Worm (Caenorhabditis elegans) whole organism, L2 larva: ENCODE measurements around the gene C17A2.2.
A peak's percentile ranks its signal among the peaks of the same experiment; 100 is the strongest.

Source experiments
- C34F6.9 ChIP-seq: fragments of 150-350 bp; optimal IDR thresholded peaks from 2 replicates; lab custom pipeline; 2014; ENCODE audit warnings: missing biosample characterization, missing genetic modification characterization
- F13H6.1 ChIP-seq: sonication (generic microtip); optimal IDR thresholded peaks from 2 replicates; lab custom pipeline; 2016; ENCODE audit warnings: missing genetic modification characterization, missing compliant biosample characterization
- R02D3.7 ChIP-seq: fragments of 150-350 bp; optimal IDR thresholded peaks from 2 replicates; lab custom pipeline; 2014; ENCODE audit warnings: missing biosample characterization, missing genetic modification characterization
- Y55F3AM.14 ChIP-seq: fragments of 200-800 bp; sonication (Bioruptor generic); optimal IDR thresholded peaks from 2 replicates; lab custom pipeline; 2018; ENCODE audit warnings: mild to moderate bottlenecking, missing genetic modification characterization, missing compliant biosample characterization
- ZK546.5 ChIP-seq: sonication (generic microtip); optimal IDR thresholded peaks from 2 replicates; lab custom pipeline; 2017; ENCODE audit warnings: missing biosample characterization, missing genetic modification characterization
- alr-1 ChIP-seq: fragments of 150-350 bp; optimal IDR thresholded peaks from 2 replicates; lab custom pipeline; 2014; ENCODE audit warnings: missing biosample characterization, missing genetic modification characterization
- aly-2 ChIP-seq: fragments of 150-350 bp; optimal IDR thresholded peaks from 2 replicates; lab custom pipeline; 2014; ENCODE audit warnings: missing biosample characterization, missing genetic modification characterization
- ama-1 ChIP-seq: fragments of 150-350 bp; optimal IDR thresholded peaks from 2 replicates; lab custom pipeline; 2018; ENCODE audit warnings: inconsistent platforms
- blmp-1 ChIP-seq: sonication (generic microtip); optimal IDR thresholded peaks from 2 replicates; lab custom pipeline; 2017; ENCODE audit warnings: missing genetic modification characterization, mild to moderate bottlenecking, missing compliant biosample characterization, antibody characterized with exemption, moderate library complexity; ENCODE audit not compliant: insufficient read depth
- ceh-16 ChIP-seq: fragments of 150-350 bp; optimal IDR thresholded peaks from 2 replicates; lab custom pipeline; 2014; ENCODE audit warnings: missing biosample characterization, missing genetic modification characterization
- ceh-82 ChIP-seq: fragments of 150-350 bp; optimal IDR thresholded peaks from 2 replicates; lab custom pipeline; 2014; ENCODE audit warnings: missing biosample characterization, missing genetic modification characterization
- crh-2 ChIP-seq: sonication (generic microtip); optimal IDR thresholded peaks from 2 replicates; lab custom pipeline; 2017; ENCODE audit warnings: missing biosample characterization, missing genetic modification characterization
- dmd-4 ChIP-seq: sonication (generic microtip); optimal IDR thresholded peaks from 2 replicates; lab custom pipeline; 2017; ENCODE audit warnings: missing biosample characterization, missing genetic modification characterization
- egl-27 ChIP-seq: sonication (generic microtip); optimal IDR thresholded peaks from 3 replicates; lab custom pipeline; 2017; ENCODE audit warnings: missing biosample characterization, missing genetic modification reagents, missing genetic modification characterization
- elt-1 ChIP-seq: fragments of 150-350 bp; optimal IDR thresholded peaks from 2 replicates; lab custom pipeline; 2014; ENCODE audit warnings: missing biosample characterization, missing genetic modification characterization
- elt-3 ChIP-seq: sonication (generic microtip); optimal IDR thresholded peaks from 2 replicates; lab custom pipeline; 2017; ENCODE audit warnings: missing biosample characterization, missing genetic modification characterization
- fos-1 ChIP-seq: fragments of 150-350 bp; optimal IDR thresholded peaks from 2 replicates; lab custom pipeline; 2014; ENCODE audit warnings: missing biosample characterization, missing genetic modification characterization
- gmeb-1 ChIP-seq: fragments of 150-350 bp; optimal IDR thresholded peaks from 2 replicates; lab custom pipeline; 2014; ENCODE audit warnings: missing biosample characterization, missing genetic modification characterization
- lin-11 ChIP-seq: fragments of 150-350 bp; sonication (generic microtip); optimal IDR thresholded peaks from 2 replicates; lab custom pipeline; 2014; ENCODE audit warnings: missing biosample characterization, missing genetic modification characterization, inconsistent platforms, mixed read lengths
- lin-13 ChIP-seq: fragments of 150-350 bp; optimal IDR thresholded peaks from 2 replicates; lab custom pipeline; 2014; ENCODE audit warnings: missing biosample characterization, missing genetic modification reagents, missing genetic modification characterization
- lin-39 ChIP-seq: fragments of 150-350 bp; optimal IDR thresholded peaks from 2 replicates; lab custom pipeline; 2014; ENCODE audit warnings: missing biosample characterization, missing genetic modification reagents, missing genetic modification characterization
- lsy-2 ChIP-seq, 2 experiments: fragments of 150-350 bp in 1 of 2; sonication (generic microtip) in 1 of 2; optimal IDR thresholded peaks; 2 replicates each; lab custom pipeline; 2014 to 2017; ENCODE audit warnings: missing biosample characterization in 2 of 2, missing genetic modification characterization in 2 of 2
- mab-5 ChIP-seq: fragments of 150-350 bp; optimal IDR thresholded peaks from 2 replicates; lab custom pipeline; 2014; ENCODE audit warnings: missing biosample characterization, missing genetic modification characterization
- mbf-1 ChIP-seq: sonication (generic microtip); optimal IDR thresholded peaks from 2 replicates; lab custom pipeline; 2017; ENCODE audit warnings: missing biosample characterization, missing genetic modification characterization
- mdl-1 ChIP-seq, 2 experiments: fragments of 150-350 bp in 1 of 2; sonication (generic microtip) in 1 of 2; optimal IDR thresholded peaks; 2 replicates each; lab custom pipeline; 2017; ENCODE audit warnings: missing biosample characterization in 2 of 2, missing genetic modification characterization in 2 of 2
- nhr-10 ChIP-seq: sonication (generic microtip); optimal IDR thresholded peaks from 2 replicates; lab custom pipeline; 2017; ENCODE audit warnings: missing biosample characterization, missing genetic modification characterization
- nhr-11 ChIP-seq: fragments of 150-350 bp; optimal IDR thresholded peaks from 2 replicates; lab custom pipeline; 2014; ENCODE audit warnings: missing biosample characterization, missing genetic modification characterization
- nhr-12 ChIP-seq: fragments of 150-350 bp; optimal IDR thresholded peaks from 2 replicates; lab custom pipeline; 2014; ENCODE audit warnings: missing biosample characterization, missing genetic modification characterization
- nhr-129 ChIP-seq: fragments of 150-350 bp; optimal IDR thresholded peaks from 2 replicates; lab custom pipeline; 2014; ENCODE audit warnings: missing biosample characterization, missing genetic modification characterization
- nhr-21 ChIP-seq: fragments of 150-350 bp; optimal IDR thresholded peaks from 2 replicates; lab custom pipeline; 2014; ENCODE audit warnings: missing biosample characterization, missing genetic modification characterization
- nhr-23 ChIP-seq: fragments of 150-350 bp; optimal IDR thresholded peaks from 2 replicates; lab custom pipeline; 2014; ENCODE audit warnings: missing biosample characterization, missing genetic modification reagents, missing genetic modification characterization
- nhr-237 ChIP-seq: fragments of 150-350 bp; optimal IDR thresholded peaks from 2 replicates; lab custom pipeline; 2014; ENCODE audit warnings: missing biosample characterization, missing genetic modification characterization
- nhr-25 ChIP-seq: fragments of 150-350 bp; sonication (generic microtip); optimal IDR thresholded peaks from 3 replicates; lab custom pipeline; 2014; ENCODE audit warnings: missing biosample characterization, missing genetic modification characterization
- nhr-6 ChIP-seq: fragments of 150-350 bp; optimal IDR thresholded peaks from 2 replicates; lab custom pipeline; 2014; ENCODE audit warnings: missing biosample characterization, missing genetic modification characterization
- nhr-77 ChIP-seq: fragments of 150-350 bp; optimal IDR thresholded peaks from 2 replicates; lab custom pipeline; 2014; ENCODE audit warnings: missing biosample characterization, missing genetic modification characterization
- peb-1 ChIP-seq: fragments of 150-350 bp; optimal IDR thresholded peaks from 2 replicates; lab custom pipeline; 2014; ENCODE audit warnings: missing biosample characterization, missing genetic modification characterization
- sem-4 ChIP-seq: fragments of 150-350 bp; optimal IDR thresholded peaks from 2 replicates; lab custom pipeline; 2014; ENCODE audit warnings: missing biosample characterization, missing genetic modification reagents, missing genetic modification characterization
- skn-1 ChIP-seq: sonication (generic microtip); optimal IDR thresholded peaks from 2 replicates; lab custom pipeline; 2017; ENCODE audit warnings: missing biosample characterization, missing genetic modification characterization
- sma-3 ChIP-seq: sonication (generic microtip); optimal IDR thresholded peaks from 2 replicates; lab custom pipeline; 2016; ENCODE audit warnings: missing genetic modification reagents, missing genetic modification characterization, missing compliant biosample characterization
- sma-9 ChIP-seq, 2 experiments: fragments of 150-350 bp in 1 of 2; sonication (generic microtip) in 1 of 2; optimal IDR thresholded peaks; 2 replicates each; lab custom pipeline; 2014 to 2016; ENCODE audit warnings: missing genetic modification characterization in 2 of 2, mild to moderate bottlenecking in 1 of 2, missing biosample characterization in 1 of 2, missing compliant biosample characterization in 1 of 2, missing genetic modification reagents in 1 of 2, moderate library complexity in 1 of 2
- snpc-4 ChIP-seq: fragments of 150-350 bp; optimal IDR thresholded peaks from 2 replicates; lab custom pipeline; 2014; ENCODE audit warnings: missing biosample characterization, missing genetic modification characterization
- unc-39 ChIP-seq: fragments of 150-350 bp; optimal IDR thresholded peaks from 2 replicates; lab custom pipeline; 2014; ENCODE audit warnings: missing biosample characterization, missing genetic modification characterization
- unc-55 ChIP-seq: fragments of 150-350 bp; sonication (generic microtip); optimal IDR thresholded peaks from 3 replicates; lab custom pipeline; 2014; ENCODE audit warnings: missing biosample characterization, missing genetic modification reagents, missing genetic modification characterization
- unc-62 ChIP-seq: fragments of 150-350 bp; optimal IDR thresholded peaks from 2 replicates; lab custom pipeline; 2014; ENCODE audit warnings: missing biosample characterization, missing genetic modification reagents, missing genetic modification characterization
- zag-1 ChIP-seq: fragments of 150-350 bp; optimal IDR thresholded peaks from 2 replicates; lab custom pipeline; 2014; ENCODE audit warnings: missing biosample characterization, missing genetic modification characterization
- ztf-1 ChIP-seq: fragments of 200-800 bp; sonication (Bioruptor generic); conservative IDR thresholded peaks from 2 replicates; pipeline ENCODE4 v1.3.6; 2022; ENCODE audit warnings: missing genetic modification characterization, missing compliant biosample characterization
- ztf-11 ChIP-seq: sonication (generic microtip); optimal IDR thresholded peaks from 2 replicates; lab custom pipeline; 2017; ENCODE audit warnings: missing biosample characterization, missing genetic modification characterization
- ztf-4 ChIP-seq: fragments of 150-350 bp; optimal IDR thresholded peaks from 2 replicates; lab custom pipeline; 2014; ENCODE audit warnings: missing biosample characterization, missing genetic modification characterization

The C17A2.2 gene

DNA sequence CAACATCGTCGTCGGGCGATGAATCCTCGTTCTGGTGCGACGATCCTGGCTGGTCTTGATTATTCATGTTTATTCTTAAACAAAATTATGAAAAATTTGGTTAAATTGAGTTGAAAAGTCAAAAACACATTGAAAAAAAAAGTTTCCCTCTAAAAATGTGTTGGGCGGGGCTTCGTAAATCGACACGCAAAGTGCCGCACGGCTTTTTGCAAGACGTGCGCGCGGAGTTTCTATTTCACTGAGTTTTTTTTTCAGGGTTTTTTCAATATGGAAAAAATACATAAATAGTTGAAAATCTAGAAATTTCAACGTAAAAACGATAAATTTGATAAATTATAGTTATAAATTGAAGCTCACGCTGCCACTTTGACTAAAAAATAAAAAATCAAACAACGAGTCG is 38.0 kb upstream of the C17A2.2 start, which contains the start of gene F54D10.5:
F54D10.5 (minus strand) TSS at position 74 of the 400 bp plus-strand sequence.
- TF ChIP-seq unc-55 (GFP tag; lab: Kevin White, UChicago) (peak; percentile 87), blmp-1 (tag; lab: Kevin White, UChicago) (no peak), sma-3 (GFP tag; lab: Kevin White, UChicago) (peak; percentile 82), nhr-10 (tag; lab: Kevin White, UChicago) (peak; percentile 4), lin-13 (peak; percentile 84), elt-3 (tag; lab: Kevin White, UChicago) (no peak), sem-4 (tag; lab: Kevin White, UChicago) (peak; percentile 74), ceh-82 (tag; lab: Kevin White, UChicago) (no peak), gmeb-1 (tag; lab: Kevin White, UChicago) (peak; percentile 95), nhr-6 (tag; lab: Kevin White, UChicago) (no peak), ama-1 (lab: Kevin White, UChicago) (no peak), elt-1 (tag; lab: Kevin White, UChicago) (no peak), ztf-11 (tag; lab: Kevin White, UChicago) (no peak), nhr-25 (tag; lab: Kevin White, UChicago) (no peak), nhr-23 (tag; lab: Kevin White, UChicago) (no peak), nhr-237 (peak; percentile 22), snpc-4 (tag; lab: Kevin White, UChicago) (peak; percentile 38), sma-9 (GFP tag; optimal IDR thresholded peaks at IDR 0.05; lab: Kevin White, UChicago) (peak; percentile 84), sma-9 (tag; optimal IDR thresholded peaks at IDR 0.05; lab: Kevin White, UChicago) (no peak), mbf-1 (tag; lab: Kevin White, UChicago) (no peak), unc-39 (tag; lab: Kevin White, UChicago) (no peak), crh-2 (tag; lab: Kevin White, UChicago) (peak; percentile 83), ztf-4 (tag; lab: Kevin White, UChicago) (no peak), nhr-12 (tag; lab: Kevin White, UChicago) (no peak), zag-1 (tag; lab: Kevin White, UChicago) (peak; percentile 9), unc-62 (GFP tag; lab: Kevin White, UChicago) (no peak), mdl-1 (tag; optimal IDR thresholded peaks at IDR 0.05; lab: Kevin White, UChicago) (no peak), F13H6.1 (peak; percentile 75), alr-1 (tag; lab: Kevin White, UChicago) (no peak), peb-1 (tag; lab: Kevin White, UChicago) (no peak), C34F6.9 (tag; lab: Kevin White, UChicago) (peak; percentile 67), dmd-4 (tag; lab: Kevin White, UChicago) (no peak), ceh-16 (peak; percentile 1), ztf-1 (GFP tag; lab: Robert Waterston, UW) (no peak), nhr-21 (no peak), skn-1 (tag; lab: Kevin White, UChicago) (no peak), Y55F3AM.14 (GFP tag; lab: Kevin White, UChicago) (no peak), ZK546.5 (tag; lab: Kevin White, UChicago) (peak; percentile 41), lin-39 (no peak), nhr-129 (tag; lab: Kevin White, UChicago) (peak; percentile 65), lsy-2 (tag; optimal IDR thresholded peaks at IDR 0.05; lab: Kevin White, UChicago) (peak; percentile 69 to 88), R02D3.7 (tag; lab: Kevin White, UChicago) (peak; percentile 95), mab-5 (tag; lab: Kevin White, UChicago) (peak; percentile 39), nhr-11 (tag; lab: Kevin White, UChicago) (no peak), fos-1 (tag; lab: Kevin White, UChicago) (no peak), lin-11 (tag; lab: Kevin White, UChicago) (peak; percentile 70), aly-2 (tag; lab: Kevin White, UChicago) (no peak), egl-27 (tag; lab: Kevin White, UChicago) (no peak), nhr-77 (tag; lab: Kevin White, UChicago) (no peak)
